Fruit fly (Drosophila melanogaster) Kc167 (cell line): Measurements from ENCODE around the gene Rel.

ENCODE experiments used
- Myc ChIP-seq: fragments of >200 bp; optimal IDR thresholded peaks from 2 replicates; lab custom pipeline; 2017; ENCODE audit warnings: missing external identifiers
- Sin3A ChIP-seq: fragments of >200 bp; optimal IDR thresholded peaks from 2 replicates; lab custom pipeline; 2018; ENCODE audit warnings: missing external identifiers
- h ChIP-seq: fragments of >200 bp; optimal IDR thresholded peaks from 3 replicates; lab custom pipeline; 2018; ENCODE audit warnings: missing external identifiers
- insv ChIP-seq: fragments of >200 bp; optimal IDR thresholded peaks from 3 replicates; lab custom pipeline; 2018; ENCODE audit warnings: missing external identifiers
- psq ChIP-seq: fragments of >200 bp; optimal IDR thresholded peaks from 2 replicates; lab custom pipeline; 2017; ENCODE audit warnings: missing external identifiers
- ttk ChIP-seq: sonication (Bioruptor generic); optimal IDR thresholded peaks from 2 replicates; lab custom pipeline; 2017; ENCODE audit warnings: missing external identifiers

The Rel gene

DNA sequence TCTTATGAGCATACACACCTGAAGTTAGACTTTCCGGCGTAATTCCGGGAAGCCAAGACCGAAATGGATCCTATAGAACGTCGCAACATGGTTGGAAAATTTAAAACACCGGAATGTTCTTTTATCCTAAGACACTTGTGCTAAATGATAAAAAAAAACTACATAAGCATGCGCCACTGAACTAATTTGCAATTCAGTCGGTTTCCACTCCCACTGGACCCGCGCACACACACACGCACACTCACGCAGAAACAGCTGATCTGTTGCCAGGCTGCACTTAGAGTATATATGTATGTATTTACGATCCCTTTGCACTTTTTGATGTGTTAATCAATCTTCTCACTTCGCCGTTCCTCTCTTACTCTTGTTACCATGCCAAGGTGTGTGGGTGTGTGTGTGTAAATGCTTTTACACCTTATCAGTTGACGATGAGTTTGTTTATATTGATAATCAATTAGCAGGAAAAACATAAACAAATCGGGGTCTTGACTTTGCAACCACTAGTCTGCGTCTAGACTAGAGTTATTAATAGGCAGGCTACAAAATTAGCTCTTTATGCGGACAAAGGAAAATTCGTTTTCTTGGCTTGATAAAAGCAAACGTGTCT, 792 bp upstream of the Rel start, which contains the start of gene Mst85C:
Gene Mst85C, plus strand, starts transcription at position 180 of the 607 bp plus-strand sequence.
- TF ChIP-seq insv (lab: Kevin White, UChicago) (no peak), Myc (lab: Kevin White, UChicago) (no peak), Sin3A (lab: Kevin White, UChicago) (no peak)

DNA sequence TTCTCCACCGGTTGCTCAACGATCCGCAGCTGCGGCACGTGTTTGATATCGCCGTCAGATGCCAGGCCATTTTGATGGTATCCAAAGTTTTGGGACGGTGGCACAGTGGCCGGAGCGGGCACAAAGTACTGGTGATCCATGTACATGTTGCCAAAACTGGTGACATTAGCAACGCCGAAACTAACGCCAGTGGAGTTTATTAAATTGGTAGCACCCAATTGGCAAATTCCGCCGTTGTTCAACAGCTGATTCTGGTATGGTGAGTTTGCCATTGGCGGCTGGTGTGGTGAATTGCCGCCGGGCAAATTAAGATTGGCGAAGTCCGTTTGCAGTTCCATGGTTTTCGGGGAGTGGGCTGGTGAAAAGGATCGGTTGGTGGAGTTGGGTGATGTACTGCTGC, 823 bp downstream of the Rel start:
- no peak for TF ChIP-seq insv (lab: Kevin White, UChicago)
- no peak for TF ChIP-seq psq
- no peak for TF ChIP-seq Sin3A (lab: Kevin White, UChicago)
- TF ChIP-seq Myc (lab: Kevin White, UChicago): no peak
- TF ChIP-seq h (lab: Kevin White, UChicago): no peak
- TF ChIP-seq ttk (lab: Kevin White, UChicago): no peak

DNA sequence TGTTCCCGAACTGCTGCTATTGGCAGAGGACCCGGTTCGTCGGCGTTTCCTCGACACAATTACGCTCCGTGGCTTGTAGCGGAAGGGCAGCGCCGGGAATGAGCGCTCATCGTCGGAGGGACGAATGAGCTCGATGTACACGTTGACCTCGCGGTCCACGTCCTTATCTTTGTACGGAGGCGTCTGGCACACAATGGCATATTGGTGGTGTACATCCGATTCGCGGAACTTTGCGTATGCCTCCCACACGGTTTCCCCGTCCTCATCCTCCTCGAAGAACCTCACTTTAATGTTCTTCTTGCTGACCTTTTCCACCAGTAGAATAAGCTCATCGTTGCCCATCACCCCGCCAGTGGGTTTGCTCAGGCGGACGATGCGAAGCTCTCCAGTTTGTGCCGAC, 2.0 kb downstream of the Rel start:
- TF ChIP-seq Sin3A (lab: Kevin White, UChicago): no peak
- no peak for TF ChIP-seq h (lab: Kevin White, UChicago)
- no peak for TF ChIP-seq insv (lab: Kevin White, UChicago)
- TF ChIP-seq Myc (lab: Kevin White, UChicago): no peak
- TF ChIP-seq psq: no peak
- TF ChIP-seq ttk (lab: Kevin White, UChicago): no peak

dm6 chr3R:9043610-9044009, 4.2 kb downstream of the Rel start:
- no peak for TF ChIP-seq psq
- no peak for TF ChIP-seq ttk (lab: Kevin White, UChicago)
- TF ChIP-seq Sin3A (lab: Kevin White, UChicago): no peak
- TF ChIP-seq h (lab: Kevin White, UChicago): no peak
- TF ChIP-seq insv (lab: Kevin White, UChicago): no peak
- TF ChIP-seq Myc (lab: Kevin White, UChicago): no peak

DNA sequence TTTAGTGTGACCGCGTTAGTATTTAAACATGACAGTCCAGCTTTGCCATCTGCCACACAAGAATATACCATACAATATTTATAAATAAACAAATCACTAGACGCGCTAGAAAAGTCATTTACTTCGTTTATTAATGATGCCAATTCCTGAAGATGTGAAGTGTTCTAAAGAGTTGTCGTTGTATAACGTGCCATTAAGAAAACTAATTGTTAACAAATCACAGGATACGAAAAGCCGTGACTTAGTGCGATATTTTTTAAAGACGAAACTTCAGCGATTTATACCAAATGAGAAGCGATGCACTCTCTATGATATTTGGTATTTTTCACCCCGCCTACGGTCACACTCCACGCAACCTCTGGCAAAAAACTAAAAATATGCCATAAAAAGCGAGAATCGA, 8.3 kb downstream of the Rel start, which contains the start of gene neur:
Gene neur, minus strand, starts transcription at position 24 of the 400 bp plus-strand sequence.
- TF ChIP-seq psq: no peak
- no peak for TF ChIP-seq Sin3A (lab: Kevin White, UChicago)
- TF ChIP-seq insv (lab: Kevin White, UChicago): no peak
- TF ChIP-seq ttk (lab: Kevin White, UChicago): no peak
- no peak for TF ChIP-seq h (lab: Kevin White, UChicago)
- no peak for TF ChIP-seq Myc (lab: Kevin White, UChicago)

DNA sequence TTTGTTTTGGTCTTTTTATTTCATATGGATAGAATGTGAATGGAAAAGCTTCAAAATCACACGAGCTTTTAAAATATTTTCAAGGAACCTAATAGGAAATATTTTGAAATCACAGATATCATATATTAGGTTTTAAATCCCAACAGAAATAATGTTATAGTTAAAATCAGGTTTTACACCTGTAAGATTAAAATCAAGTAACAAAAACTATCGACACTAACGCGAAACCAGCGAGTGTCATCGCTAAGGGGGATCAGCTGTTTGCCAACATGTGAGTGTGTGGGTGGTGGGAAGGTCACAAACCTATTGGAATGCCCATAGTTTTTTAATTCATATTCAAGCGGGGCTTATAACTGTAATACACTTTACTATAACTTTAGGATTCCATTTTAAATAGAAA, 9.1 kb downstream of the Rel start, which contains the start of gene hyx:
Gene hyx, plus strand, starts transcription at position 109 of the 400 bp plus-strand sequence.
- TF ChIP-seq Sin3A (lab: Kevin White, UChicago) (no peak), h (lab: Kevin White, UChicago) (no peak), Myc (lab: Kevin White, UChicago) (no peak), psq (no peak), ttk (lab: Kevin White, UChicago) (no peak), insv (lab: Kevin White, UChicago) (no peak)

dm6 chr3R:9037946-9038345, 9.8 kb downstream of the Rel start:
- no peak for TF ChIP-seq h (lab: Kevin White, UChicago)
- no peak for TF ChIP-seq ttk (lab: Kevin White, UChicago)
- TF ChIP-seq insv (lab: Kevin White, UChicago): no peak
- TF ChIP-seq Sin3A (lab: Kevin White, UChicago): no peak
- no peak for TF ChIP-seq psq
- no peak for TF ChIP-seq Myc (lab: Kevin White, UChicago)

dm6 chr3R:9035252-9035651, 12.5 kb downstream of the Rel start:
- TF ChIP-seq insv (lab: Kevin White, UChicago) (no peak), psq (no peak), h (lab: Kevin White, UChicago) (no peak), ttk (lab: Kevin White, UChicago) (no peak), Myc (lab: Kevin White, UChicago) (no peak), Sin3A (lab: Kevin White, UChicago) (no peak)

dm6 chr3R:9033619-9034401, 14.0 kb downstream of the Rel start:
- TF ChIP-seq Sin3A (lab: Kevin White, UChicago): no peak
- no peak for TF ChIP-seq Myc (lab: Kevin White, UChicago)
- no peak for TF ChIP-seq psq
- TF ChIP-seq h (lab: Kevin White, UChicago): no peak
- no peak for TF ChIP-seq insv (lab: Kevin White, UChicago)
- no peak for TF ChIP-seq ttk (lab: Kevin White, UChicago)

DNA sequence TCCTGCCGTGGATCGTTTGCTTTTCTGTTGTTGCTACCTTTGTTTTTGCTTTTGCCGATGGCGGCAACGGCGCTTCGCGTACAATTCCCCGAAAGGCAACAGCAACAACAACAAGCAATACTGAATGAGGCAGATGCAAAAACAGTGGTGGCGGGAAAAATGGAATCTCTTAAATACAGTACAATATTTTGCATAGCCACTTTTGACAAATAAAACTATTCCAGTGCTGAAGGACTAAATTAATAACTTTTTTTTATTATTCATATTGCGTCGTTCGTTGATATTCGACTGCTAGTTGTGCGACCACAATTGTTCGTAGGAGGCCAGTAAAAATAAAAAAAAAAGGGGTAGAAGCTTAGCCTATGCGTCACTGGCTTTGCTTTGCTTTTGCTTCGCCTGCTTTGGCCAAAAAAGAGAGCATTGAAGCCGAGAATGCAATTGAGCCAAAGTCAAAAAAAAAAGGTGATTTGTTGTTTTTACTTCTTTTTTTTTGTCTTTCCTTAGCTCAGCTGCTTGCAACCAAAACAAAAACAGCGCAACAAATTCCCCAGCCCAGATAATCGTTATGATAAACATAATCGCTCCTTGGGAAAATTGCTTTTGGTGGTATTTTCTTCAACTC, 15.9 kb downstream of the Rel start:
- no peak for TF ChIP-seq ttk (lab: Kevin White, UChicago)
- TF ChIP-seq Sin3A (lab: Kevin White, UChicago): no peak

dm6 chr3R:9030750-9031128, 17.0 kb downstream of the Rel start:
- TF ChIP-seq Sin3A (lab: Kevin White, UChicago): no peak
- no peak for TF ChIP-seq Myc (lab: Kevin White, UChicago)
- no peak for TF ChIP-seq insv (lab: Kevin White, UChicago)
- TF ChIP-seq ttk (lab: Kevin White, UChicago): no peak
- no peak for TF ChIP-seq h (lab: Kevin White, UChicago)
- no peak for TF ChIP-seq psq
